Fruit fly (Drosophila melanogaster): ENCODE measurements around the gene CG2224.

DNA sequence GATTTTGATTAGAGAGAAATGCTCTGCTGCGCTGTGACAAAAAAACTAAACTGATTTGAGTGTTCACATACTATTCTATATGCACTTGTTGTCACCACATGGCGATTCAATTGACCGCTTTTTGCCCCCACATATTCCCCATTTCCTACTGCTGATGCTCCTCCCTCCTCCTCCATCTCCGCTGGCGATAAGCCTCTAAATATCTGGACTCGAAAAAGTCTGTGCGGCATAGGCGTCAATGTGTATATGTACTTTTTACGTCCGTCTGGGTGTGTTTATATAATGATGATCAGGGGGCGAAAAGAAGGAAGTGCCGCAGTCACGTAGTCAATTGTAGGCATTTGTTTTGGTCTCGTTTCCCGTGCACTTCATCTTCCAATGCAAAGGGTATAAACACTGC is 7.4 kb upstream of the CG2224 start:
- TF ChIP-seq CG8478 (optimal IDR thresholded peaks at IDR 0.05) (no peak), usp (GFP tag; optimal IDR thresholded peaks at IDR 0.05) (no peak), psq (optimal IDR thresholded peaks at IDR 0.05) (no peak), Dll (optimal IDR thresholded peaks at IDR 0.05) (no peak), pan (optimal IDR thresholded peaks at IDR 0.05) (no peak), EcR (GFP tag; optimal IDR thresholded peaks at IDR 0.05) (no peak)
